Worm (Caenorhabditis elegans) whole organism, L4/young adult: ENCODE results near the gene che-7.

Experiments
- W03F9.2 ChIP-seq: fragments of 150-350 bp; optimal IDR thresholded peaks from 2 replicates; lab custom pipeline; 2014; ENCODE audit warnings: missing biosample characterization, missing genetic modification characterization
- dao-5 ChIP-seq: sonication (generic microtip); optimal IDR thresholded peaks from 2 replicates; lab custom pipeline; 2016; ENCODE audit warnings: missing genotype, missing genetic modification characterization, moderate library complexity, missing compliant biosample characterization
- him-1 ChIP-seq: sonication (generic microtip); optimal IDR thresholded peaks from 2 replicates; lab custom pipeline; 2016; ENCODE audit warnings: missing genotype, missing genetic modification reagents, missing genetic modification characterization, missing compliant biosample characterization

DNA sequence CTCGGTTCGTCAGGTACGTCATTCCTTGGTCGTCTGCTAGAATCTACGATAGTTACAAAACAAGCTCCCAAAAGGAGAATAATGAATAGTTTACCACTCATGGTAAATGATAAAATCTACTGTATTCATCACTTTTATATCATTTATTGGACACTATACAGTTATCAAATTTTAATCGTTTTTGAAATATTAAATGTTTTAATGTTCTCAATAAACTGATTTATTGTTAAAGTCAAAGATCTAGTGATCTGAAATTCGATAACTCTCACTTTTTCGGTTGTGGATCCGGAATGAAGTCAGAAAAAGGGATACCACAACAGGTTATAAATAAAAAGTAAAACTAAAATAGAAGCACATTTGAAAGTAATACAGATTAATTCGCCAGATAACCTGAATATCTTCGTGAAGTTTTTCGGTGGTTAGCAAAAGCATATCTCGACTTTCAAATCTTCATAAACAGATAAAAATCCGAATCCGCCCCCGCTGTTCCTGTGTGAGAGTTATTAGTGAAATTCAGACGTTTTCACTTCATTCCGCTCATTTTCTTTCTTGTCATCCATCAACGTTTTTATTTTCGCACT lies 10.2 kb downstream of the che-7 start, which contains the start of the genes clec-217 and F26D11.2:
- TF ChIP-seq him-1 (no peak), dao-5 (tag; lab: Kevin White, UChicago) (no peak), W03F9.2 (tag; lab: Kevin White, UChicago) (no peak)
